Fruit fly (Drosophila melanogaster): Measurements from ENCODE around the gene CG13614.
A peak's percentile ranks its signal among the peaks of the same experiment; 100 is the strongest.

CG13614 gene

DNA sequence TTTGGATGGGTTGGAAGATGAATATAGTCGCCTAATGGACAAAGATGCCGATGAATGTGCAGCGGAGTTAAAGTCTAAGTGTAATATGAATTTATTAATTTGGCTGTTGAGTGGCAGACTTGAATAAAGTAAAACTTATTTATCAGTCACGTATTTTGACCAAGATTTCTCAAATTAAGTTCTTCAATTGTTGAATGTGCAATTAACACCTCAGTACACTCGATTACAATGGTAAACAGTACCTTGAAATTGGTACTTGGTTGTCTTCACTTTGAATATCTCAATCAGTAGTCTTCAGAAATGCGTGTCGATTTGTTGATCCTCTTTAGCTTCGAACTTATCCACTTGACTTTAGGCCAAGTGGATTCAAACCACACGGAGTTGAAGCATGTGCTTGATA lies at the start of gene CG13614:
CG13614 (plus strand) TSS at position 301 of the 400 bp plus-strand sequence.
- TF ChIP-seq CG31627 (GFP tag; optimal IDR thresholded peaks at IDR 0.05) (no peak), fkh (GFP tag; optimal IDR thresholded peaks at IDR 0.05) (no peak), CG15336 (GFP tag; IDR thresholded peaks at IDR 0.05) (no peak), CG4318 (GFP tag; optimal IDR thresholded peaks at IDR 0.05) (no peak), lz (GFP tag; optimal IDR thresholded peaks at IDR 0.05) (no peak), fd85E (GFP tag; optimal IDR thresholded peaks at IDR 0.05) (no peak), CG11294 (GFP tag; IDR thresholded peaks at IDR 0.05) (no peak), CG10631 (GFP tag; optimal IDR thresholded peaks at IDR 0.05) (no peak), svp (GFP tag) (no peak), CG8119 (GFP tag; IDR thresholded peaks at IDR 0.05) (no peak)

DNA sequence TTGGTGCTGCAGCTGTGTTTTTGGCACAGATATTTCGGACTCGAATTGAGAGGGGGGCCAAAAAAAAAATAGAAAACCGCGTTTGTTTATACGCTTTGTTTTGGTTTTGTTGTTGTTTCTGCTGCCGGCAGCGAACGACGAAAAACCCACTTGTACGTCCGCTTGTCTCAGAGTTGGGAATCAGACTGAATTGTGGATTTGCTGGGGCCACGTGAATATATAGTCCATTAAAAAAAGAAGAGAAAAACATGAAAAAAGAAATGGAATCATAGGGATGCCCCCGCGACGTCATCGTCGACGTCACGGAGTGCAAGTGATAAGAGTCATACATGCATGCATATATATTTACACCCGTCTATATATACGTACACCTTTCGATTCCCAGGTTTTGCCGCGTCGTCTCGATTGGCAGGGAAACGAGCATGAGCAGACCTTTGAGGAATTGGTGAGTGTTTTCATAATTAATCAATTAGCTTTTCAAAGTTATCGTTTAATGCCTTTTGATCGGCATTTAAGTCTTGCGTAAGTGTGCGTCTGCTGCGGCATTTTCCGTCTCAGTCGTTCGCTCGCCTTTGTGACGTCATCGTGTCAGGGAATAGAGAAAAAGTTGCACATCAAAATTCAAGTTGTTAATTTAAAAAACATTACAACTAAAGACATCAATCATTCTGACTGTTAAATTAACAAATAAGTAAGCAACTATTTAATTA lies 49.6 kb upstream of the CG13614 start:
- TF ChIP-seq CG6854 (GFP tag; optimal IDR thresholded peaks at IDR 0.05): peak; percentile 7
- TF ChIP-seq CG34406 (GFP tag; optimal IDR thresholded peaks at IDR 0.05): no peak
- peak; percentile 31; the same call in 1 of the 3 replicates for TF ChIP-seq CG6163 (GFP tag; IDR thresholded peaks at IDR 0.05)
- 0 out of 3 replicates have a peak, but pooled peaks have one; percentile 34 for TF ChIP-seq eg (GFP tag; IDR thresholded peaks at IDR 0.05)
- TF ChIP-seq CG6276 (GFP tag; optimal IDR thresholded peaks at IDR 0.05): no peak
- TF ChIP-seq vri (GFP tag; optimal IDR thresholded peaks at IDR 0.05): peak; percentile 87

DNA sequence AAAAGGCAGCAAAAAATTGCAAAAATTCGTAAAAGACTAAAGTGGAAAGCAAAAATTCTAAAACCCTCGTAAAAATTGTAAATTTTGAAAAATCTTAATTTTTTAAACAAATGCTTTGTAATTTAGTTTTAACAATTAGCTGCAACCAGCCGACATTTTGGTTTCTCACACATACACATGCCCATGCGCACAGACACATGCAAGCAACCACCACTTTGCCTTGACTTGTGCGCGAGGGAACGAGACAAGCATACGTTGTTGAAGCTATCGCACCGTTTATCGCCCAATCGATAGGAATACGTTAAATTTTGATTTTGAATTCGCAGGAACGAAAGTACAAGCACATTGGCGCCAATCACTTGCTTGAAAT lies 49.0 kb upstream of the CG13614 start:
- TF ChIP-seq CG15336 (GFP tag; IDR thresholded peaks at IDR 0.05) (0 out of 2 replicates have a peak, but pooled peaks have one; percentile 30), fd59A (GFP tag; optimal IDR thresholded peaks at IDR 0.05) (no peak), Eip75B (GFP tag; optimal IDR thresholded peaks at IDR 0.05) (no peak), CG8119 (GFP tag; IDR thresholded peaks at IDR 0.05) (no peak; the same call in 2 of the 3 replicates), svp (GFP tag) (no peak), CG11762 (GFP tag; optimal IDR thresholded peaks at IDR 0.05; ENCODE audit: insufficient read depth) (no peak), CG6854 (GFP tag; optimal IDR thresholded peaks at IDR 0.05) (no peak), CG6163 (GFP tag; IDR thresholded peaks at IDR 0.05) (0 out of 3 replicates have a peak, but pooled peaks have one; percentile 17)

DNA sequence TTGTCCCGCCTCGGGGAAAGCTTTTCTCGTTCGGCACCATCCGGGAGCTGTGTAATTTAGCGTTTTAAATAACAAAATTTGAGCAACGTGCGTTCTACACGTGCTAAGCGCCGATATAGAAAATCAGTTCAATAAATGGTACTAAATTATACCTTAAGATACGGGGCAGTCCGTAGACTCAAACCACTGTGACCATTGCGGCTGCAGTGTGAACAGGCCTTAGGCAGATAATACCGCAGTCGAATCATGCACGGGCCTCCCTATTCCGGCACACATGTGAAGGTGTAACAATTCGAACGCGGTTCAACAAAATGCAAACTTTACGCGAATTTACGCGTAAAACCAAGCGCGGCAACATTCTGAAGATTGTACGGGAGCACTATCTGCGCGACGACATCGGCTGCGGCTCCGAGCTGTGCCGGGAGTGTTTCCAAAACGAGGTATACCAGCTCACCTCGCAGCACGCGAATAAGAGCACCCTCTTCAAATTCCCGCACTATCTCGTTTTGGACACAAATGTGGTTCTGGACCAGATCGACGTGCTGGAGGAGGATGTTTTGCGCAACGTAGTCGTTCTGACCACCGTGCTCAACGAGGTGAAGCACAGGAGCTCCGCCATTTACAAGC lies 36.1 kb upstream of the CG13614 start, which contains the start of the genes Rrp5 and Dis3:
Rrp5 (minus strand) TSS at position 135 of the 627 bp plus-strand sequence.
Dis3 (plus strand) TSS at position 252 of the 627 bp plus-strand sequence.
- TF ChIP-seq Blimp-1 (GFP tag; optimal IDR thresholded peaks at IDR 0.05) (no peak), CG15336 (GFP tag; IDR thresholded peaks at IDR 0.05) (no peak), CG1621 (tag; optimal IDR thresholded peaks at IDR 0.05) (peak; percentile 93), spab (GFP tag; optimal IDR thresholded peaks at IDR 0.05) (no peak), eg (GFP tag; IDR thresholded peaks at IDR 0.05) (0 out of 3 replicates have a peak, but pooled peaks have one; percentile 12), svp (GFP tag) (no peak)

DNA sequence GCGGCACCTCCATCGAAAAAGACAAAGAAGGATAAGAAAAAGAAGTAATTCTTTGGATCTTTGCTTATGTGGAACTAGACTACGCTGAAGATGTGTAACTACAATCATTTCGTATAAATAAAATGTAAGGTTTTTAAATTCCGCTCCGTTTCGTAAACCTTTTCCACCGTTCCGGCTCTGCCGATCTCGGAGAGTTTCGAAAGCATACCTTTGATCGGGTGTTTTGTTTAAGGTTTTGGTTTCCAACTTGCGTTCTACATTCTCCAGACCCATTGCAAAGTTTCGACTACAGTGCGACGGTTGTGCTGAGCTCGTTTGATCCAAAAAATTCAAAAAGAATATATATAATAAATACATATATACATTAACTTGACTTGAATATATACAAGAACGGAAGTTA lies 32.7 kb upstream of the CG13614 start, which contains the start of gene CG6432:
CG6432 (plus strand) TSS at position 301 of the 400 bp plus-strand sequence.
- TF ChIP-seq Eip93F (GFP tag; optimal IDR thresholded peaks at IDR 0.05) (no peak), OdsH (GFP tag; optimal IDR thresholded peaks at IDR 0.05) (no peak), CG7368 (GFP tag; optimal IDR thresholded peaks at IDR 0.05) (no peak), Hr39 (GFP tag; optimal IDR thresholded peaks at IDR 0.05) (no peak), CG3919 (GFP tag; optimal IDR thresholded peaks at IDR 0.05) (no peak), fd59A (GFP tag; optimal IDR thresholded peaks at IDR 0.05) (no peak)

DNA sequence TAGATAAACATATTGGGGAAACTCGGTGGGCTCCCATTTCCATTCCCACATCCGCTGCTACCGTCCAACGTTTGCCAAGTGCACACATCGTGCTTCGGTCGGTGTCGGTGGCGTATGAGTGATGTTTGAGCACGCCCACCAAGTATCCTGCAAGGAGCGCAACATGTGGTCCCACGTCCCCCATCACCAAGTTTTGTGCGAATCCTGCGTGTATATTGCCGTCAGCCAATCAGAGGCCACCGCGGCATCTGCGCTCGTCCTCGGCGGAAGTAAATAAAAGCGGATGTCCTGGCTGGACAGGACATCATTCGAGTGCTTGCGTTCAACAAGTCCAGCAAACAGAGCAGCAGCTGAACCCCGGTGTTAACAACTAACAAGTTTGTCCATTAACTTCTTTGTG lies 28.1 kb upstream of the CG13614 start, which contains the start of gene Ms:
Ms (plus strand) TSS at position 301 of the 400 bp plus-strand sequence.
- TF ChIP-seq CG6792 (GFP tag; optimal IDR thresholded peaks at IDR 0.05) (no peak), CG8632 (GFP tag; optimal IDR thresholded peaks at IDR 0.05) (no peak), CG15336 (GFP tag; IDR thresholded peaks at IDR 0.05) (no peak)

All from whole organism, prepupa.